Fruit fly (Drosophila melanogaster): ENCODE results near the gene C1GalTA.
A peak's percentile ranks its signal among the peaks of the same experiment; 100 is the strongest.

The C1GalTA gene

DNA sequence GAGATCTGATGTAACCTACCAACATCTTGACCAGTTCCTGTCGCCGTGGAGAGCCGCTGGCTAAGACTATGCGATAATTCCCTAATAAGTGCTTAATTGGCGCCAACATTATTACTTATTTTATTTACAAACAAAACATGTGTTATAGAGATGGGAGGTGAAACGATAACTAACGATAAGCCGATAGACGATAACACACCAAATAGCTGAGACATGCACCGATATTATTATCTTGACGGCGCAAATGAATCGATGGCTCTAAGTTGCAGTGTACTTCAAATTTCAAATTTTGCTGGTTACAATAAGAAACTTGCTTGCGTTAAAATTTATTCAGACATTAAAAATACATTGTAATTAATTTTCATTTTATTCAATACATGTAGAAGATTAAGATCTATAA is 7.9 kb downstream of the C1GalTA start, which contains the start of gene CG9515 (continued):
- peak; percentile 99 for TF ChIP-seq Dref (GFP tag; IDR thresholded peaks at IDR 0.05)
- no peak for TF ChIP-seq CG1792 (GFP tag; optimal IDR thresholded peaks at IDR 0.05)
- TF ChIP-seq CG7963 (GFP tag; IDR thresholded peaks at IDR 0.05; ENCODE audit: partially characterized antibody): peak; percentile 97
- TF ChIP-seq CG18764 (GFP tag; optimal IDR thresholded peaks at IDR 0.05): no peak
- TF ChIP-seq bowl (GFP tag; IDR thresholded peaks at IDR 0.05): no peak
- TF ChIP-seq CG6254 (GFP tag; optimal IDR thresholded peaks at IDR 0.05): no peak
- no peak for TF ChIP-seq CG1832 (GFP tag; optimal IDR thresholded peaks at IDR 0.05)
- TF ChIP-seq yki (optimal IDR thresholded peaks at IDR 0.05): no peak
- peak; percentile 15 for TF ChIP-seq PHDP (tag; optimal IDR thresholded peaks at IDR 0.05)
- TF ChIP-seq al (GFP tag; IDR thresholded peaks at IDR 0.05): no peak
- no peak for TF ChIP-seq CG10274 (GFP tag; optimal IDR thresholded peaks at IDR 0.05)
- TF ChIP-seq esg (GFP tag; conservative IDR thresholded peaks at IDR 0.05): no peak
- TF ChIP-seq Usf (GFP tag; optimal IDR thresholded peaks at IDR 0.05): no peak
- no peak for TF ChIP-seq Ssrp (tag; optimal IDR thresholded peaks at IDR 0.05)
- no peak for TF ChIP-seq ems (GFP tag; optimal IDR thresholded peaks at IDR 0.05)
- TF ChIP-seq ham (GFP tag; IDR thresholded peaks at IDR 0.05): no peak
- no peak for TF ChIP-seq kah (GFP tag; optimal IDR thresholded peaks at IDR 0.05)
- peak; percentile 10 for TF ChIP-seq Nf-YC (tag; optimal IDR thresholded peaks at IDR 0.05)
- no peak for TF ChIP-seq gce (GFP tag; IDR thresholded peaks at IDR 0.05)
- TF ChIP-seq Pdp1 (GFP tag; optimal IDR thresholded peaks at IDR 0.05): peak in 1 of 2 experiments; percentile 19
- TF ChIP-seq MBD-R2 (GFP tag; IDR thresholded peaks at IDR 0.05): peak; percentile 82
- no peak for TF ChIP-seq HLHmδ (GFP tag; optimal IDR thresholded peaks at IDR 0.05)
- TF ChIP-seq CG14667 (GFP tag; IDR thresholded peaks at IDR 0.05): no peak
- TF ChIP-seq Med (GFP tag): peak; percentile 84
- no peak for TF ChIP-seq CG10979 (tag; optimal IDR thresholded peaks at IDR 0.05)
- TF ChIP-seq Side (GFP tag; optimal IDR thresholded peaks at IDR 0.05): no peak
- no peak for TF ChIP-seq sc (optimal IDR thresholded peaks at IDR 0.05)
- no peak for TF ChIP-seq sc (GFP tag; optimal IDR thresholded peaks at IDR 0.05)
- no peak for TF ChIP-seq CG18476 (GFP tag; optimal IDR thresholded peaks at IDR 0.05)
- TF ChIP-seq da (GFP tag; optimal IDR thresholded peaks at IDR 0.05): no peak
- TF ChIP-seq sug (tag; optimal IDR thresholded peaks at IDR 0.05): peak; percentile 33
- peak; percentile 55 for TF ChIP-seq Max (GFP tag; optimal IDR thresholded peaks at IDR 0.05)
- TF ChIP-seq CG11504 (tag; optimal IDR thresholded peaks at IDR 0.05): no peak
- TF ChIP-seq CG15696 (tag; optimal IDR thresholded peaks at IDR 0.05): no peak
- no peak for TF ChIP-seq Vsx1 (GFP tag; optimal IDR thresholded peaks at IDR 0.05)
- TF ChIP-seq nau (GFP tag; optimal IDR thresholded peaks at IDR 0.05): no peak
- TF ChIP-seq CG7987 (GFP tag; optimal IDR thresholded peaks at IDR 0.05): no peak
- no peak for TF ChIP-seq CG4854 (GFP tag; optimal IDR thresholded peaks at IDR 0.05)
- TF ChIP-seq rib (GFP tag; IDR thresholded peaks at IDR 0.05): no peak
- TF ChIP-seq dmrt11E (tag; optimal IDR thresholded peaks at IDR 0.05): no peak
- no peak for TF ChIP-seq fru (optimal IDR thresholded peaks at IDR 0.05)
- TF ChIP-seq grn (GFP tag; optimal IDR thresholded peaks at IDR 0.05): peak; percentile 39
- TF ChIP-seq abd-A (tag; optimal IDR thresholded peaks at IDR 0.05): no peak
- no peak for TF ChIP-seq slou (GFP tag; optimal IDR thresholded peaks at IDR 0.05)
- no peak for TF ChIP-seq Optix (GFP tag; IDR thresholded peaks at IDR 0.05)
- TF ChIP-seq HLH3B (GFP tag; IDR thresholded peaks at IDR 0.05): no peak
- TF ChIP-seq Fer2 (tag; optimal IDR thresholded peaks at IDR 0.05): no peak
- TF ChIP-seq Fer1 (GFP tag; optimal IDR thresholded peaks at IDR 0.05): peak; percentile 6
- peak; percentile 20 for TF ChIP-seq lbe (GFP tag; optimal IDR thresholded peaks at IDR 0.05)
- TF ChIP-seq Nf-YA (GFP tag; IDR thresholded peaks at IDR 0.05): no peak
- TF ChIP-seq nom (GFP tag; optimal IDR thresholded peaks at IDR 0.05): no peak
- no peak for TF ChIP-seq CG11560 (tag; IDR thresholded peaks at IDR 0.05)
- TF ChIP-seq p53 (GFP tag; optimal IDR thresholded peaks at IDR 0.05): no peak

Measured in whole organism, embryonic.